Fruit fly (Drosophila melanogaster): ENCODE results near the gene CG5116.

CG5116 gene

dm6 chr3R:25466166-25466565, 16.7 kb upstream of the CG5116 start:
- TF ChIP-seq dl (GFP tag; optimal IDR thresholded peaks at IDR 0.05; ENCODE audit: insufficient read depth in 1 of 2, partially characterized antibody in 2 of 2): no peak
- TF ChIP-seq Rel (GFP tag; optimal IDR thresholded peaks at IDR 0.05): no peak
- peak; percentile 98 for TF ChIP-seq Rel (tag; optimal IDR thresholded peaks at IDR 0.05)
- no peak for TF ChIP-seq rgr (GFP tag; optimal IDR thresholded peaks at IDR 0.05)
- TF ChIP-seq dmrt93B (GFP tag; optimal IDR thresholded peaks at IDR 0.05): no peak
- TF ChIP-seq brk (GFP tag; optimal IDR thresholded peaks at IDR 0.05): no peak
- no peak for TF ChIP-seq br (GFP tag; optimal IDR thresholded peaks at IDR 0.05)
- no peak for TF ChIP-seq pan (optimal IDR thresholded peaks at IDR 0.05)

- peak; percentile 98 for TF ChIP-seq psq (GFP tag; optimal IDR thresholded peaks at IDR 0.05)
- TF ChIP-seq CG32264 (GFP tag; optimal IDR thresholded peaks at IDR 0.05): no peak
- TF ChIP-seq rgr (GFP tag; optimal IDR thresholded peaks at IDR 0.05): peak; percentile 16
- TF ChIP-seq Rel (GFP tag; optimal IDR thresholded peaks at IDR 0.05): peak; percentile 17
- TF ChIP-seq Rel (tag; optimal IDR thresholded peaks at IDR 0.05): no peak
Observed at dm6 chr3R:25471853-25472634, 10.9 kb upstream of the CG5116 start.

dm6 chr3R:25472635-25473552, 10.0 kb upstream of the CG5116 start, which contains the start of the genes Fur1 and Vps33B:
TSS of gene Fur1 (minus strand) at chr3R:25473058.
TSS of gene Vps33B (plus strand) at chr3R:25473490.
- TF ChIP-seq br (GFP tag; optimal IDR thresholded peaks at IDR 0.05) (peak; percentile 98), woc (GFP tag; optimal IDR thresholded peaks at IDR 0.05) (peak; percentile 98), brk (GFP tag; optimal IDR thresholded peaks at IDR 0.05) (no peak), foxo (GFP tag; optimal IDR thresholded peaks at IDR 0.05) (peak; percentile 85 to 98), dl (GFP tag; optimal IDR thresholded peaks at IDR 0.05; ENCODE audit: insufficient read depth in 1 of 2, partially characterized antibody in 2 of 2) (peak in 1 of 2 experiments; percentile 33), CG32264 (GFP tag; optimal IDR thresholded peaks at IDR 0.05) (peak; percentile 91), ey (GFP tag; optimal IDR thresholded peaks at IDR 0.05) (peak; percentile 98), Vsx2 (GFP tag; optimal IDR thresholded peaks at IDR 0.05; ENCODE audit: partially characterized antibody) (no peak), h (GFP tag; optimal IDR thresholded peaks at IDR 0.05) (peak; percentile 98), jim (GFP tag; optimal IDR thresholded peaks at IDR 0.05) (peak; percentile 50), dsf (GFP tag; optimal IDR thresholded peaks at IDR 0.05; ENCODE audit: borderline replicate concordance) (peak; percentile 92), lola (GFP tag; optimal IDR thresholded peaks at IDR 0.05) (no peak), psq (GFP tag; optimal IDR thresholded peaks at IDR 0.05) (peak; percentile 88), CG9705 (GFP tag; optimal IDR thresholded peaks at IDR 0.05) (peak; percentile 92), Sp1 (GFP tag; optimal IDR thresholded peaks at IDR 0.05) (peak; percentile 94), dmrt93B (GFP tag; optimal IDR thresholded peaks at IDR 0.05) (peak; percentile 95), Dif (GFP tag; optimal IDR thresholded peaks at IDR 0.05; ENCODE audit: partially characterized antibody) (peak; percentile 71), sv (GFP tag; optimal IDR thresholded peaks at IDR 0.05) (peak; percentile 99), pan (optimal IDR thresholded peaks at IDR 0.05) (no peak), Mio (GFP tag; optimal IDR thresholded peaks at IDR 0.05) (peak; percentile 67), Jra (GFP tag; optimal IDR thresholded peaks at IDR 0.05) (peak; percentile 97), Hnf4 (GFP tag; optimal IDR thresholded peaks at IDR 0.05) (peak; percentile 96), GATAd (GFP tag; optimal IDR thresholded peaks at IDR 0.05) (peak; percentile 95), tai (GFP tag; optimal IDR thresholded peaks at IDR 0.05) (no peak), Dfd (GFP tag; optimal IDR thresholded peaks at IDR 0.05) (no peak), fru (GFP tag; optimal IDR thresholded peaks at IDR 0.05) (peak; percentile 98), sage (GFP tag; optimal IDR thresholded peaks at IDR 0.05) (peak; percentile 89), Abd-B (GFP tag; optimal IDR thresholded peaks at IDR 0.05) (no peak), rgr (GFP tag; optimal IDR thresholded peaks at IDR 0.05) (peak; percentile 96), Hr83 (GFP tag; optimal IDR thresholded peaks at IDR 0.05; ENCODE audit: poor library complexity, severe bottlenecking) (peak; percentile 95), OdsH (GFP tag; optimal IDR thresholded peaks at IDR 0.05) (peak; percentile 96), Rel (GFP tag; optimal IDR thresholded peaks at IDR 0.05) (peak; percentile 42), Rel (tag; optimal IDR thresholded peaks at IDR 0.05) (peak; percentile 85), HLH106 (tag; optimal IDR thresholded peaks at IDR 0.05) (peak; percentile 96), N (GFP tag; optimal IDR thresholded peaks at IDR 0.05) (no peak), Myc (optimal IDR thresholded peaks at IDR 0.05) (peak; percentile 47)
